Worm (Caenorhabditis elegans) whole organism, young adult: ENCODE data around the gene M7.12.

Source experiments
- B0035.1 ChIP-seq: sonication (generic microtip); optimal IDR thresholded peaks from 2 replicates; lab custom pipeline; 2016; ENCODE audit warnings: missing genetic modification characterization, mild to moderate bottlenecking, missing compliant biosample characterization, missing genotype, missing genetic modification reagents
- B0336.3 ChIP-seq: fragments of 200-800 bp; sonication (Bioruptor generic); IDR thresholded peaks from 2 replicates; pipeline ENCODE4 v1.3.6; 2022; ENCODE audit warnings: missing genetic modification characterization, missing compliant biosample characterization
- C06A6.2 ChIP-seq: fragments of 200-800 bp; sonication (Bioruptor generic); conservative IDR thresholded peaks from 2 replicates; pipeline ENCODE4 v1.3.6; 2022; ENCODE audit warnings: missing genetic modification characterization, missing compliant biosample characterization
- C17E4.6 ChIP-seq: fragments of 200-800 bp; sonication (Bioruptor generic); IDR thresholded peaks from 2 replicates; pipeline ENCODE4 v1.3.6; 2022; ENCODE audit warnings: missing genetic modification reagents, missing genetic modification characterization, missing compliant biosample characterization
- D2030.7 ChIP-seq: fragments of 200-800 bp; sonication (Bioruptor generic); IDR thresholded peaks from 2 replicates; pipeline ENCODE4 v1.3.6; 2022; ENCODE audit warnings: missing genetic modification reagents, missing genetic modification characterization, missing compliant biosample characterization
- F57C9.4 ChIP-seq: sonication (generic microtip); optimal IDR thresholded peaks from 2 replicates; lab custom pipeline; 2017; ENCODE audit warnings: mild to moderate bottlenecking, missing genetic modification characterization, missing compliant biosample characterization
- K11D2.4 ChIP-seq: fragments of 200-800 bp; sonication (Bioruptor generic); IDR thresholded peaks from 2 replicates; pipeline ENCODE4 v1.3.6; 2022; ENCODE audit warnings: missing genetic modification reagents, missing genetic modification characterization, missing compliant biosample characterization
- Y53G8AR.9 ChIP-seq: fragments of 200-800 bp; sonication (Bioruptor generic); conservative IDR thresholded peaks from 2 replicates; pipeline ENCODE4 v1.3.6; 2022; ENCODE audit warnings: missing genetic modification reagents, missing genetic modification characterization, missing compliant biosample characterization
- Y56A3A.18 ChIP-seq: fragments of 200-800 bp; sonication (Bioruptor generic); IDR thresholded peaks from 2 replicates; pipeline ENCODE4 v1.3.6; 2022; ENCODE audit warnings: missing genetic modification reagents, missing genetic modification characterization, missing compliant biosample characterization
- ZK185.1 ChIP-seq: sonication (generic microtip); optimal IDR thresholded peaks from 2 replicates; lab custom pipeline; 2016; ENCODE audit warnings: mild to moderate bottlenecking, missing genetic modification characterization, missing compliant biosample characterization; ENCODE audit not compliant: poor library complexity, severe bottlenecking
- ama-1 ChIP-seq, 3 experiments: fragments of 150-350 bp in 1 of 3; sonication (generic microtip) in 2 of 3; optimal IDR thresholded peaks; 2 replicates each; lab custom pipeline; 2014 to 2018; ENCODE audit warnings: missing biosample characterization in 2 of 3, missing genetic modification characterization in 2 of 3, missing genetic modification reagents in 2 of 3
- atf-7 ChIP-seq: sonication (generic microtip); optimal IDR thresholded peaks from 2 replicates; lab custom pipeline; 2017; ENCODE audit warnings: mild to moderate bottlenecking, missing genetic modification characterization, missing compliant biosample characterization
- attf-3 ChIP-seq: fragments of 200-800 bp; sonication (Bioruptor generic); conservative IDR thresholded peaks from 2 replicates; pipeline ENCODE4 v1.3.6; 2022; ENCODE audit warnings: missing genetic modification reagents, missing genetic modification characterization, missing compliant biosample characterization
- attf-6 ChIP-seq: fragments of 200-800 bp; sonication (Bioruptor generic); IDR thresholded peaks from 2 replicates; pipeline ENCODE4 v1.3.6; 2022; ENCODE audit warnings: missing genetic modification reagents, missing genetic modification characterization, missing compliant biosample characterization
- ccch-3 ChIP-seq: fragments of 200-800 bp; sonication (Bioruptor generic); optimal IDR thresholded peaks from 2 replicates; lab custom pipeline; 2018; ENCODE audit warnings: mild to moderate bottlenecking, missing genetic modification characterization, missing compliant biosample characterization
- cebp-1 ChIP-seq, 2 experiments: fragments of 200-800 bp in 1 of 2; sonication (Bioruptor generic) in 1 of 2; sonication (generic microtip) in 1 of 2; IDR thresholded peaks in 1 of 2; optimal IDR thresholded peaks in 1 of 2; 2 replicates each; pipeline versions ENCODE4 v1.3.6 to Lab custom; 2017 to 2022; ENCODE audit warnings: missing compliant biosample characterization in 2 of 2, missing genetic modification characterization in 2 of 2, mild to moderate bottlenecking in 1 of 2, missing genetic modification reagents in 1 of 2, moderate library complexity in 1 of 2
- cebp-2 ChIP-seq: fragments of 200-800 bp; sonication (Bioruptor generic); IDR thresholded peaks from 2 replicates; pipeline ENCODE4 v1.3.6; 2022; ENCODE audit warnings: missing genetic modification characterization, missing compliant biosample characterization
- ceh-79 ChIP-seq: sonication (generic microtip); optimal IDR thresholded peaks from 2 replicates; lab custom pipeline; 2017; ENCODE audit warnings: mild to moderate bottlenecking, missing genetic modification characterization, missing compliant biosample characterization
- die-1 ChIP-seq: sonication (generic microtip); optimal IDR thresholded peaks from 2 replicates; lab custom pipeline; 2016; ENCODE audit warnings: missing genotype, mild to moderate bottlenecking, missing genetic modification characterization, missing compliant biosample characterization
- ekl-4 ChIP-seq: fragments of 200-800 bp; sonication (Bioruptor generic); IDR thresholded peaks from 2 replicates; pipeline ENCODE4 v1.3.6; 2022; ENCODE audit warnings: missing genetic modification reagents, missing genetic modification characterization, missing compliant biosample characterization
- gei-17 ChIP-seq: fragments of 200-800 bp; sonication (Bioruptor generic); optimal IDR thresholded peaks from 2 replicates; lab custom pipeline; 2018; ENCODE audit warnings: mild to moderate bottlenecking, missing genetic modification characterization, missing compliant biosample characterization
- hlh-26 ChIP-seq: fragments of 200-800 bp; sonication (Bioruptor generic); conservative IDR thresholded peaks from 2 replicates; pipeline ENCODE4 v1.3.6; 2022; ENCODE audit warnings: missing genetic modification reagents, missing genetic modification characterization, missing compliant biosample characterization
- hrde-1 ChIP-seq: sonication (generic microtip); optimal IDR thresholded peaks from 2 replicates; lab custom pipeline; 2016; ENCODE audit warnings: missing genetic modification characterization, mild to moderate bottlenecking, missing compliant biosample characterization, moderate library complexity, missing genotype, missing genetic modification reagents, borderline replicate concordance
- let-526 ChIP-seq: fragments of 200-800 bp; sonication (Bioruptor generic); IDR thresholded peaks from 2 replicates; pipeline ENCODE4 v1.3.6; 2022; ENCODE audit warnings: missing genetic modification reagents, missing genetic modification characterization, missing compliant biosample characterization
- lin-40 ChIP-seq: sonication (generic microtip); optimal IDR thresholded peaks from 2 replicates; lab custom pipeline; 2016; ENCODE audit warnings: missing genetic modification characterization, mild to moderate bottlenecking, missing compliant biosample characterization, missing genotype, missing genetic modification reagents
- lir-1 ChIP-seq: fragments of 200-800 bp; sonication (Bioruptor generic); conservative IDR thresholded peaks from 2 replicates; pipeline ENCODE4 v1.3.6; 2022; ENCODE audit warnings: missing genetic modification reagents, missing genetic modification characterization, missing compliant biosample characterization
- lsy-27 ChIP-seq: sonication (generic microtip); optimal IDR thresholded peaks from 2 replicates; lab custom pipeline; 2017; ENCODE audit warnings: missing genetic modification characterization, mild to moderate bottlenecking, missing compliant biosample characterization, antibody characterized with exemption, missing genotype, borderline replicate concordance; ENCODE audit not compliant: insufficient read depth
- madf-10 ChIP-seq: sonication (generic microtip); optimal IDR thresholded peaks from 2 replicates; lab custom pipeline; 2016; ENCODE audit warnings: mild to moderate bottlenecking, missing genetic modification characterization, missing compliant biosample characterization
- mcd-1 ChIP-seq: fragments of 200-800 bp; sonication (Bioruptor generic); IDR thresholded peaks from 2 replicates; pipeline ENCODE4 v1.3.6; 2022; ENCODE audit warnings: missing genetic modification reagents, missing genetic modification characterization, missing compliant biosample characterization
- mel-28 ChIP-seq: sonication (generic microtip); optimal IDR thresholded peaks from 2 replicates; lab custom pipeline; 2016; ENCODE audit warnings: borderline replicate concordance, mild to moderate bottlenecking, missing genetic modification characterization, missing compliant biosample characterization
- nhr-27 ChIP-seq: fragments of 200-800 bp; sonication (Bioruptor generic); optimal IDR thresholded peaks from 2 replicates; lab custom pipeline; 2018; ENCODE audit warnings: mild to moderate bottlenecking, missing genetic modification characterization, moderate library complexity, missing compliant biosample characterization
- nhr-80 ChIP-seq: sonication (generic microtip); optimal IDR thresholded peaks from 2 replicates; lab custom pipeline; 2016; ENCODE audit warnings: missing genetic modification characterization, missing compliant biosample characterization
- nhr-90 ChIP-seq: sonication (generic microtip); optimal IDR thresholded peaks from 2 replicates; lab custom pipeline; 2016; ENCODE audit warnings: missing genotype, mild to moderate bottlenecking, missing genetic modification characterization, missing compliant biosample characterization
- pha-4 ChIP-seq: fragments of 150-350 bp; sonication (generic microtip); optimal IDR thresholded peaks from 2 replicates; lab custom pipeline; 2014; ENCODE audit warnings: missing biosample characterization, missing genetic modification reagents, missing genetic modification characterization
- rec-8 ChIP-seq, 2 experiments: sonication (generic microtip); optimal IDR thresholded peaks; 2 replicates each; lab custom pipeline; 2016; ENCODE audit warnings: mild to moderate bottlenecking in 2 of 2, missing genetic modification characterization in 2 of 2, missing genetic modification reagents in 2 of 2, missing genotype in 2 of 2, missing biosample characterization in 1 of 2, missing compliant biosample characterization in 1 of 2, moderate library complexity in 1 of 2
- sea-2 ChIP-seq: fragments of 200-800 bp; sonication (Bioruptor generic); IDR thresholded peaks from 2 replicates; pipeline ENCODE4 v1.3.6; 2022; ENCODE audit warnings: missing genetic modification characterization, missing compliant biosample characterization
- snpc-1.3 ChIP-seq: sonication (generic microtip); optimal IDR thresholded peaks from 2 replicates; lab custom pipeline; 2017; ENCODE audit warnings: missing genetic modification characterization, mild to moderate bottlenecking, missing compliant biosample characterization, antibody characterized with exemption, moderate library complexity, missing genotype, missing genetic modification reagents; ENCODE audit not compliant: insufficient read depth
- tbx-9 ChIP-seq: sonication (generic microtip); optimal IDR thresholded peaks from 2 replicates; lab custom pipeline; 2016; ENCODE audit warnings: borderline replicate concordance, missing genetic modification characterization, inconsistent platforms, missing compliant biosample characterization
- unc-62 ChIP-seq: fragments of 150-350 bp; optimal IDR thresholded peaks from 2 replicates; lab custom pipeline; 2014; ENCODE audit warnings: missing biosample characterization, missing genetic modification reagents, missing genetic modification characterization
- xnd-1 ChIP-seq: sonication (generic microtip); optimal IDR thresholded peaks from 2 replicates; lab custom pipeline; 2016; ENCODE audit warnings: missing genotype, missing genetic modification reagents, missing genetic modification characterization, missing compliant biosample characterization
- zfh-2 ChIP-seq: fragments of 200-800 bp; sonication (Bioruptor generic); conservative IDR thresholded peaks from 2 replicates; pipeline ENCODE4 v1.3.6; 2022; ENCODE audit warnings: missing genetic modification reagents, missing genetic modification characterization, missing compliant biosample characterization
- zim-3 ChIP-seq: sonication (generic microtip); optimal IDR thresholded peaks from 2 replicates; lab custom pipeline; 2017; ENCODE audit warnings: mild to moderate bottlenecking, missing genetic modification characterization, moderate library complexity, missing compliant biosample characterization
- ztf-22 ChIP-seq: fragments of 200-800 bp; sonication (Bioruptor generic); optimal IDR thresholded peaks from 2 replicates; lab custom pipeline; 2018; ENCODE audit warnings: mild to moderate bottlenecking, missing genetic modification characterization, moderate library complexity, missing compliant biosample characterization
- ztf-25 ChIP-seq: fragments of 200-800 bp; sonication (Bioruptor generic); IDR thresholded peaks from 2 replicates; pipeline ENCODE4 v1.3.6; 2022; ENCODE audit warnings: missing genetic modification reagents, missing genetic modification characterization, missing compliant biosample characterization
- ztf-26 ChIP-seq: sonication (generic microtip); optimal IDR thresholded peaks from 2 replicates; lab custom pipeline; 2017; ENCODE audit warnings: missing genetic modification characterization, missing compliant biosample characterization

Gene M7.12

DNA sequence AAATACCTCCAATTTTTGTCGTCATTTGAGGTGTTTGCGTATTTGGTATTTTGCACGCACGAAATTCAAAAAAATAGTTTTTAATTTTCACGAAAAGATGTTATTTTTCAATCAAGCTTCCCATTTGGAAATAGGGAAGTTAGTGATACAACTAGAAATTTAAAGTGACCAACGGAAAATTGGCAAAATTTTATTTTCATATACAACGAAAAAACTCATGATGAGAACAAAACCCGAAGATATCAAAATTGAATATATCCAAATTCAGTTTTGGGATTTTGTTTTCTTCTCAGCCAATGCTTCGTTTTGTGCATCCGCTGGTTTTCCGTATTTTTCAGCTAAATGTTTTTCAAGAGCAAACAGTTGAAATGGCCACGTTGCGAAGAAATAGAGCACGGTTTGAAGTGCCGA, 48.2 kb upstream of the M7.12 start (continued):
- TF ChIP-seq hrde-1 (peak; percentile 89), unc-62 (no peak), K11D2.4 (GFP tag; lab: Robert Waterston, UW) (no peak), let-526 (GFP tag; lab: Robert Waterston, UW) (no peak), madf-10 (tag; lab: Kevin White, UChicago) (no peak), die-1 (tag; lab: Kevin White, UChicago) (peak; percentile 35), cebp-2 (GFP tag; lab: Robert Waterston, UW) (no peak; the same call in 1 of the 2 replicates), ztf-25 (GFP tag; lab: Robert Waterston, UW) (no peak), B0035.1 (peak; percentile 61), xnd-1 (tag; lab: Kevin White, UChicago) (peak; percentile 53), lsy-27 (no peak), D2030.7 (GFP tag; lab: Robert Waterston, UW) (peak; percentile 33; the same call in 1 of the 2 replicates), snpc-1.3 (tag; lab: Kevin White, UChicago) (peak; percentile 26), rec-8 (tag; optimal IDR thresholded peaks at IDR 0.05; lab: Kevin White, UChicago) (peak in 1 of 2 experiments; percentile 53), B0336.3 (GFP tag; lab: Robert Waterston, UW) (peak; percentile 53; the same call in 1 of the 2 replicates), gei-17 (GFP tag; lab: Kevin White, UChicago) (no peak), cebp-1 (GFP tag; IDR thresholded peaks at IDR 0.05; lab: Robert Waterston, UW) (no peak), cebp-1 (tag; optimal IDR thresholded peaks at IDR 0.05; lab: Kevin White, UChicago) (peak; percentile 28), pha-4 (tag; lab: Kevin White, UChicago) (no peak), tbx-9 (tag; lab: Kevin White, UChicago) (no peak), zfh-2 (GFP tag; lab: Robert Waterston, UW) (no peak), ztf-26 (tag; lab: Kevin White, UChicago) (peak; percentile 2), hlh-26 (GFP tag; lab: Robert Waterston, UW) (no peak), ekl-4 (GFP tag; lab: Robert Waterston, UW) (peak; percentile 72), ZK185.1 (tag; lab: Kevin White, UChicago) (no peak), nhr-27 (tag; lab: Kevin White, UChicago) (peak; percentile 75), attf-6 (GFP tag; lab: Robert Waterston, UW) (peak; percentile 78; the same call in 1 of the 2 replicates), nhr-90 (tag; lab: Kevin White, UChicago) (peak; percentile 24), sea-2 (GFP tag; lab: Robert Waterston, UW) (no peak), C06A6.2 (no peak), lir-1 (no peak), ceh-79 (peak; percentile 57), Y53G8AR.9 (GFP tag; lab: Robert Waterston, UW) (no peak; the same call in 1 of the 2 replicates), ccch-3 (GFP tag; lab: Kevin White, UChicago) (no peak), atf-7 (tag; lab: Kevin White, UChicago) (peak; percentile 46), ztf-22 (GFP tag; lab: Kevin White, UChicago) (no peak), C17E4.6 (GFP tag; lab: Robert Waterston, UW) (no peak), attf-3 (no peak), lin-40 (no peak), F57C9.4 (tag; lab: Kevin White, UChicago) (peak; percentile 76), mcd-1 (GFP tag; lab: Robert Waterston, UW) (no peak), ama-1 (optimal IDR thresholded peaks at IDR 0.05; lab: Kevin White, UChicago) (no peak), ama-1 (GFP tag; optimal IDR thresholded peaks at IDR 0.05; lab: Kevin White, UChicago) (peak in 1 of 2 experiments; percentile 63), Y56A3A.18 (0 out of 2 replicates have a peak, but pooled peaks have one; percentile 49), mel-28 (tag; lab: Kevin White, UChicago) (no peak), nhr-80 (tag; lab: Kevin White, UChicago) (no peak), zim-3 (tag; lab: Kevin White, UChicago) (peak; percentile 75)
